Worm (Caenorhabditis elegans) whole organism, early embryonic: ENCODE data around the gene Y39A1A.18.

ENCODE experiments used
- ama-1 ChIP-seq: fragments of 150-350 bp; optimal IDR thresholded peaks from 2 replicates; lab custom pipeline; 2014
- ceh-13 ChIP-seq: fragments of 200-800 bp; sonication (Bioruptor generic); optimal IDR thresholded peaks from 2 replicates; lab custom pipeline; 2018; ENCODE audit warnings: mild to moderate bottlenecking, missing genetic modification characterization, missing compliant biosample characterization
- flt-1 ChIP-seq: fragments of 200-800 bp; sonication (Bioruptor generic); IDR thresholded peaks from 2 replicates; pipeline ENCODE4 v1.3.6; 2022; ENCODE audit warnings: missing genetic modification characterization, missing compliant biosample characterization

DNA sequence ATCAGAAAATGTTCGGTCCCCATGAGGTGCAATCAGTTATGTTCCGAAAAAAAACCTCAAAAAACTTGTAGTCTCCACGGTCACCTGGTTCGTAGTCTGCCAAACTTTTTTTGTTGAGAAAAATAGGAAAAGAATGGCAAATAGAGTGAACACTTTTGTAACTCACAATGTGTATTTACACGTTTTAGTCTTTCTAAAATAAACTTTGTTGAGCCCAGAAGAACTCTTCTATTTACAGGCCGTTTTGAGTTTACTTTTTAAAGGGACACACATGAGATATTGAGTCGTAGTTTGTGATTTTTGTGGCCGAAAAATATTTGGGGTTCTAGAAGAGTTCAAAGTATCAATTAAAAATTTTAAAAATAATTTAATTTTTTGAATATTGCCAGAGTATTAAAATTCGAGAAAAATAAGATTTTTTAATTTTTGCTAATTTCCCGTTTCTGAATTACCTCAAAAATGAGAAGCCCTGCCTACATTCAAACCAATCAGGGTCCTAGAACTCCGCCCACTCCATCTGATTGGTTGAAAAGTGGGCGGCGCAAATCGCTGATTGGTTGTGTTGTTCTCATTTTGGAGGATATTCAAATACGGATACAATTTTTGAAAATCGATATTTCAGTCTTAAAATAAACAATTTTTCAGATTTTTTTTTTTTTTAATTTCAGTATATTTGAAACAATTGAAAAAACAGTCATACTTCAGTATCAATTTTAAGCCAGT, 40.4 kb upstream of the Y39A1A.18 start:
- no peak for TF ChIP-seq flt-1 (GFP tag; lab: Robert Waterston, UW)
- TF ChIP-seq ama-1: no peak
- TF ChIP-seq ceh-13 (GFP tag; lab: Kevin White, UChicago): no peak
